Worm (Caenorhabditis elegans) whole organism, L3 larva: ENCODE measurements around the gene bath-31.

Source experiments
- R02D3.7 ChIP-seq: fragments of 150-350 bp; optimal IDR thresholded peaks from 2 replicates; lab custom pipeline; 2014; ENCODE audit warnings: missing biosample characterization, missing genetic modification characterization
- ZK546.5 ChIP-seq: sonication (generic microtip); optimal IDR thresholded peaks from 2 replicates; lab custom pipeline; 2017; ENCODE audit warnings: missing biosample characterization, missing genetic modification characterization
- ceh-16 ChIP-seq: sonication (generic microtip); optimal IDR thresholded peaks from 2 replicates; lab custom pipeline; 2017; ENCODE audit warnings: missing biosample characterization, missing genetic modification characterization
- ceh-28 ChIP-seq: fragments of 150-350 bp; optimal IDR thresholded peaks from 2 replicates; lab custom pipeline; 2014; ENCODE audit warnings: missing biosample characterization, missing genetic modification reagents, missing genetic modification characterization
- ceh-82 ChIP-seq: fragments of 150-350 bp; optimal IDR thresholded peaks from 2 replicates; lab custom pipeline; 2014; ENCODE audit warnings: missing biosample characterization, missing genetic modification characterization
- ceh-9 ChIP-seq: sonication (generic microtip); optimal IDR thresholded peaks from 2 replicates; lab custom pipeline; 2018; ENCODE audit warnings: missing biosample characterization, missing genetic modification characterization
- egl-5 ChIP-seq: fragments of 150-350 bp; optimal IDR thresholded peaks from 2 replicates; lab custom pipeline; 2017; ENCODE audit warnings: missing biosample characterization, missing genetic modification reagents, missing genetic modification characterization, inconsistent platforms
- elt-2 ChIP-seq: sonication (generic microtip); optimal IDR thresholded peaks from 2 replicates; lab custom pipeline; 2016; ENCODE audit warnings: missing genetic modification reagents, mild to moderate bottlenecking, missing genetic modification characterization, missing compliant biosample characterization
- eor-1 ChIP-seq, 2 experiments: fragments of 150-350 bp; optimal IDR thresholded peaks; 2 replicates each; lab custom pipeline; 2014 to 2018; ENCODE audit warnings: missing biosample characterization in 2 of 2, missing genetic modification characterization in 2 of 2
- fkh-10 ChIP-seq: sonication (generic microtip); optimal IDR thresholded peaks from 2 replicates; lab custom pipeline; 2017; ENCODE audit warnings: missing biosample characterization, missing genetic modification reagents, missing genetic modification characterization
- fos-1 ChIP-seq: fragments of 150-350 bp; optimal IDR thresholded peaks from 2 replicates; lab custom pipeline; 2014; ENCODE audit warnings: missing biosample characterization, missing genetic modification characterization
- hmg-11 ChIP-seq: sonication (generic microtip); optimal IDR thresholded peaks from 2 replicates; lab custom pipeline; 2016; ENCODE audit warnings: missing genetic modification characterization, missing compliant biosample characterization
- jun-1 ChIP-seq: fragments of 150-350 bp; optimal IDR thresholded peaks from 2 replicates; lab custom pipeline; 2014; ENCODE audit warnings: missing biosample characterization, missing genetic modification reagents, missing genetic modification characterization
- lin-15B ChIP-seq: fragments of 150-350 bp; optimal IDR thresholded peaks from 2 replicates; lab custom pipeline; 2014; ENCODE audit warnings: missing biosample characterization, missing genetic modification characterization
- lin-39 ChIP-seq: fragments of 150-350 bp; optimal IDR thresholded peaks from 2 replicates; lab custom pipeline; 2018; ENCODE audit warnings: missing biosample characterization, missing genetic modification reagents, missing genetic modification characterization
- lsy-12 ChIP-seq: sonication (generic microtip); optimal IDR thresholded peaks from 2 replicates; lab custom pipeline; 2016; ENCODE audit warnings: mild to moderate bottlenecking, missing genetic modification characterization, missing compliant biosample characterization
- mml-1 ChIP-seq: fragments of 150-350 bp; sonication (generic microtip); optimal IDR thresholded peaks from 3 replicates; lab custom pipeline; 2014; ENCODE audit warnings: missing biosample characterization, missing genetic modification characterization
- nfya-1 ChIP-seq: sonication (generic microtip); optimal IDR thresholded peaks from 2 replicates; lab custom pipeline; 2017; ENCODE audit warnings: missing genetic modification characterization, mild to moderate bottlenecking, missing compliant biosample characterization, antibody characterized with exemption, moderate library complexity; ENCODE audit not compliant: insufficient read depth
- nhr-11 ChIP-seq: fragments of 150-350 bp; optimal IDR thresholded peaks from 2 replicates; lab custom pipeline; 2014; ENCODE audit warnings: missing biosample characterization, missing genetic modification characterization
- nhr-12 ChIP-seq: fragments of 150-350 bp; optimal IDR thresholded peaks from 2 replicates; lab custom pipeline; 2014; ENCODE audit warnings: missing biosample characterization, missing genetic modification characterization
- nhr-23 ChIP-seq: fragments of 150-350 bp; optimal IDR thresholded peaks from 2 replicates; lab custom pipeline; 2014; ENCODE audit warnings: missing biosample characterization, missing genetic modification reagents, missing genetic modification characterization
- nhr-237 ChIP-seq: fragments of 150-350 bp; optimal IDR thresholded peaks from 2 replicates; lab custom pipeline; 2014; ENCODE audit warnings: missing biosample characterization, missing genetic modification characterization
- nhr-43 ChIP-seq: sonication (generic microtip); optimal IDR thresholded peaks from 2 replicates; lab custom pipeline; 2016; ENCODE audit warnings: mild to moderate bottlenecking, missing genetic modification characterization, missing compliant biosample characterization; ENCODE audit not compliant: poor library complexity, severe bottlenecking
- nhr-76 ChIP-seq: fragments of 150-350 bp; sonication (generic microtip); optimal IDR thresholded peaks from 5 replicates; lab custom pipeline; 2014; ENCODE audit warnings: missing biosample characterization, missing genetic modification characterization
- nhr-77 ChIP-seq: fragments of 150-350 bp; optimal IDR thresholded peaks from 2 replicates; lab custom pipeline; 2014; ENCODE audit warnings: missing biosample characterization, missing genetic modification characterization
- pha-4 ChIP-seq: fragments of 150-350 bp; optimal IDR thresholded peaks from 2 replicates; lab custom pipeline; 2014; ENCODE audit warnings: missing biosample characterization, missing genetic modification reagents, missing genetic modification characterization
- pqm-1 ChIP-seq: fragments of 150-350 bp; optimal IDR thresholded peaks from 2 replicates; lab custom pipeline; 2017; ENCODE audit warnings: missing biosample characterization, missing genetic modification characterization, inconsistent platforms
- sea-2 ChIP-seq: fragments of 150-350 bp; sonication (generic microtip); optimal IDR thresholded peaks from 4 replicates; lab custom pipeline; 2014; ENCODE audit warnings: missing biosample characterization, missing genetic modification reagents, missing genetic modification characterization
- skn-1 ChIP-seq: fragments of 150-350 bp; optimal IDR thresholded peaks from 2 replicates; lab custom pipeline; 2014; ENCODE audit warnings: missing biosample characterization, missing genetic modification characterization
- snpc-4 ChIP-seq: fragments of 150-350 bp; optimal IDR thresholded peaks from 2 replicates; lab custom pipeline; 2014; ENCODE audit warnings: missing biosample characterization, missing genetic modification characterization
- tbx-2 ChIP-seq: sonication (generic microtip); optimal IDR thresholded peaks from 2 replicates; lab custom pipeline; 2016; ENCODE audit warnings: mild to moderate bottlenecking, missing genetic modification characterization, missing compliant biosample characterization
- unc-62 ChIP-seq: fragments of 150-350 bp; sonication (generic microtip); optimal IDR thresholded peaks from 4 replicates; lab custom pipeline; 2014; ENCODE audit warnings: missing biosample characterization, missing genetic modification reagents, missing genetic modification characterization
- ztf-11 ChIP-seq: fragments of 150-350 bp; optimal IDR thresholded peaks from 2 replicates; lab custom pipeline; 2014; ENCODE audit warnings: missing biosample characterization, missing genetic modification characterization
- ztf-4 ChIP-seq: fragments of 150-350 bp; optimal IDR thresholded peaks from 2 replicates; lab custom pipeline; 2014; ENCODE audit warnings: missing biosample characterization, missing genetic modification characterization

Gene bath-31

DNA sequence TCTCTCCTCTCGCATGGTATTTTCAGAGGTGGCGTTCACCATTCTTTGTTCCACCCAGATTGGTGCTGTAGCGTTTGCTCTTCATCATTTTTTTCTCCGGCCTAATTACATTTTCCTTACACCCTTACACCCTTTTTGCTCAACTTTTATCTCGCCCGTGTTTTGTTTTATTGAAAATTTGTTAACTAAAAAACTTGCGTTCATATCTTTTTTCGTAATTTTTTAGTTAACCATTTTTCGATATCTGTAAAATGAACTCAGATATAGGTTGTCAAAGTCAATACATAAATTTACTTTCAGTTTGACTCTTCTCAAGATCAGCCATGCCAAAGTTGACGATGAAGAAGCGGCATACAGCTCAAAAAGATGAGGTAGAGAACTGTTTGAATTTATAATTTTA is 9.8 kb downstream of the bath-31 start, which contains the start of gene F12E12.1:
TSS of gene F12E12.1 (plus strand) at position 301 of the 400 bp plus-strand sequence.
- TF ChIP-seq mml-1 (tag; lab: Kevin White, UChicago) (no peak), fkh-10 (GFP tag; lab: Kevin White, UChicago) (no peak), unc-62 (no peak), ceh-28 (tag; lab: Kevin White, UChicago) (no peak), nhr-76 (tag; lab: Kevin White, UChicago) (no peak), nhr-77 (tag; lab: Kevin White, UChicago) (no peak), nhr-237 (no peak), hmg-11 (tag; lab: Kevin White, UChicago) (no peak), ceh-82 (tag; lab: Kevin White, UChicago) (no peak), nhr-12 (tag; lab: Kevin White, UChicago) (no peak), ZK546.5 (tag; lab: Kevin White, UChicago) (no peak), nhr-43 (tag; lab: Kevin White, UChicago) (no peak), lsy-12 (no peak), ztf-11 (tag; lab: Kevin White, UChicago) (no peak), pha-4 (tag; lab: Kevin White, UChicago) (no peak), ceh-16 (tag; lab: Kevin White, UChicago) (no peak), egl-5 (tag; lab: Kevin White, UChicago) (no peak), sea-2 (GFP tag; lab: Kevin White, UChicago) (no peak), eor-1 (tag; optimal IDR thresholded peaks at IDR 0.05; lab: Kevin White, UChicago) (no peak), fos-1 (tag; lab: Kevin White, UChicago) (no peak)

ce11 chrII:3743684-3744200 is 12.0 kb downstream of the bath-31 start, which contains the start of gene nta-1:
Gene nta-1, minus strand, starts transcription at chrII:3743814.
- TF ChIP-seq pha-4 (tag; lab: Kevin White, UChicago) (peak; percentile 76), pqm-1 (tag; lab: Kevin White, UChicago) (peak; percentile 51), ztf-4 (no peak), elt-2 (tag; lab: Kevin White, UChicago) (peak; percentile 24), nhr-76 (tag; lab: Kevin White, UChicago) (no peak)

- TF ChIP-seq R02D3.7 (tag; lab: Kevin White, UChicago) (no peak), tbx-2 (tag; lab: Kevin White, UChicago) (no peak), nhr-43 (tag; lab: Kevin White, UChicago) (no peak), egl-5 (tag; lab: Kevin White, UChicago) (no peak), skn-1 (tag; lab: Kevin White, UChicago) (no peak), ceh-9 (tag; lab: Kevin White, UChicago) (no peak), lsy-12 (no peak)
Observed at ce11 chrII:3747405-3747804, 15.6 kb downstream of the bath-31 start, which contains the start of gene fbxb-92. Gene fbxb-92, minus strand, starts transcription at chrII:3747505.

- TF ChIP-seq snpc-4 (tag; lab: Kevin White, UChicago) (no peak), ceh-28 (tag; lab: Kevin White, UChicago) (no peak)
Observed at ce11 chrII:3748719-3749118, 16.9 kb downstream of the bath-31 start, which contains the start of gene fbxb-90. Gene fbxb-90, minus strand, starts transcription at chrII:3748819.

ce11 chrII:3750685-3751084 is 18.9 kb downstream of the bath-31 start, which contains the start of gene fbxb-91:
Gene fbxb-91, minus strand, starts transcription at chrII:3750785.
- no peak for TF ChIP-seq jun-1 (tag; lab: Kevin White, UChicago)
- TF ChIP-seq nhr-23 (tag; lab: Kevin White, UChicago) = no peak
- TF ChIP-seq skn-1 (tag; lab: Kevin White, UChicago) = no peak
- no peak for TF ChIP-seq unc-62
- no peak for TF ChIP-seq fos-1 (tag; lab: Kevin White, UChicago)
- no peak for TF ChIP-seq egl-5 (tag; lab: Kevin White, UChicago)
- no peak for TF ChIP-seq nfya-1
- no peak for TF ChIP-seq lsy-12
- no peak for TF ChIP-seq nhr-11 (tag; lab: Kevin White, UChicago)
- no peak for TF ChIP-seq mml-1 (tag; lab: Kevin White, UChicago)
- no peak for TF ChIP-seq nhr-43 (tag; lab: Kevin White, UChicago)
- no peak for TF ChIP-seq lin-39 (tag; lab: Kevin White, UChicago)
- no peak for TF ChIP-seq lin-15B (tag; lab: Kevin White, UChicago)
- TF ChIP-seq pha-4 (tag; lab: Kevin White, UChicago) = no peak
- TF ChIP-seq sea-2 (GFP tag; lab: Kevin White, UChicago) = no peak
